Fruit fly (Drosophila melanogaster) whole organism, embryonic: ENCODE measurements around the gene CG42841.

Source experiments
- Aef1 ChIP-seq: fragments of 200-800 bp; sonication (Bioruptor generic); IDR thresholded peaks from 3 replicates; pipeline ENCODE4 v1.3.6; 2022; ENCODE audit warnings: missing biosample characterization, missing genetic modification characterization
- Antp ChIP-seq: fragments of 200-800 bp; sonication (Bioruptor generic); optimal IDR thresholded peaks from 3 replicates; lab custom pipeline; 2016; ENCODE audit warnings: missing biosample characterization, missing genetic modification characterization
- Asciz ChIP-seq: fragments of 200-800 bp; sonication (Bioruptor generic); optimal IDR thresholded peaks from 2 replicates; lab custom pipeline; 2017; ENCODE audit warnings: missing biosample characterization, mild to moderate bottlenecking, missing genetic modification characterization, missing genetic modification reagents
- CG10147 ChIP-seq: fragments of 200-800 bp; sonication (Bioruptor generic); optimal IDR thresholded peaks from 2 replicates; lab custom pipeline; 2019; ENCODE audit warnings: missing biosample characterization, mild to moderate bottlenecking, missing genetic modification characterization, moderate library complexity
- CG13424 ChIP-seq: fragments of 200-800 bp; sonication (Bioruptor generic); optimal IDR thresholded peaks from 2 replicates; lab custom pipeline; 2019; ENCODE audit warnings: missing biosample characterization, mild to moderate bottlenecking, missing genetic modification characterization, moderate library complexity
- CG14667 ChIP-seq: fragments of 200-800 bp; sonication (Bioruptor generic); IDR thresholded peaks from 2 replicates; pipeline ENCODE4 v1.3.6; 2022; ENCODE audit warnings: missing biosample characterization, missing genetic modification characterization
- CG14965 ChIP-seq: fragments of 200-800 bp; sonication (Bioruptor generic); optimal IDR thresholded peaks from 2 replicates; lab custom pipeline; 2016; ENCODE audit warnings: missing biosample characterization, missing genetic modification characterization, borderline replicate concordance
- CG17612 ChIP-seq: fragments of 200-800 bp; sonication (Bioruptor generic); IDR thresholded peaks from 2 replicates; pipeline ENCODE4 v1.3.6; 2022; ENCODE audit warnings: missing biosample characterization, missing genetic modification characterization
- CG17912 ChIP-seq: fragments of 200-800 bp; sonication (Bioruptor generic); optimal IDR thresholded peaks from 2 replicates; lab custom pipeline; 2018; ENCODE audit warnings: missing biosample characterization, mild to moderate bottlenecking, missing genetic modification characterization
- CG18599 ChIP-seq: fragments of 200-800 bp; sonication (Bioruptor generic); optimal IDR thresholded peaks from 3 replicates; lab custom pipeline; 2017; ENCODE audit warnings: missing biosample characterization, missing genetic modification characterization, mild to moderate bottlenecking, moderate library complexity, missing genetic modification reagents
- CG3065 ChIP-seq: fragments of 200-800 bp; sonication (Bioruptor generic); optimal IDR thresholded peaks from 2 replicates; lab custom pipeline; 2016; ENCODE audit warnings: missing biosample characterization, missing genetic modification characterization
- CG31441 ChIP-seq: fragments of 200-800 bp; sonication (Bioruptor generic); IDR thresholded peaks from 2 replicates; pipeline ENCODE4 v1.3.6; 2022; ENCODE audit warnings: missing biosample characterization, missing genetic modification characterization
- CG32772 ChIP-seq: fragments of 200-800 bp; sonication (Bioruptor generic); IDR thresholded peaks from 2 replicates; pipeline ENCODE4 v1.3.6; 2022; ENCODE audit warnings: missing biosample characterization, missing genetic modification characterization
- CG34422 ChIP-seq: fragments of 200-800 bp; sonication (Bioruptor generic); IDR thresholded peaks from 3 replicates; pipeline ENCODE4 v1.3.6; 2022; ENCODE audit warnings: missing biosample characterization, missing genetic modification characterization
- CG3995 ChIP-seq: fragments of 200-800 bp; sonication (Bioruptor generic); optimal IDR thresholded peaks from 3 replicates; lab custom pipeline; 2016; ENCODE audit warnings: missing biosample characterization, missing genetic modification characterization
- CG4820 ChIP-seq: fragments of 200-800 bp; sonication (Bioruptor generic); optimal IDR thresholded peaks from 3 replicates; lab custom pipeline; 2016; ENCODE audit warnings: missing biosample characterization, missing genetic modification characterization
- CG7357 ChIP-seq: fragments of 200-800 bp; sonication (Bioruptor generic); IDR thresholded peaks from 3 replicates; pipeline ENCODE4 v1.3.6; 2022; ENCODE audit warnings: missing biosample characterization, missing genetic modification characterization
- CG7963 ChIP-seq: fragments of 200-800 bp; sonication (Bioruptor generic); IDR thresholded peaks from 3 replicates; pipeline ENCODE4 v1.3.6; 2022; ENCODE audit warnings: missing biosample characterization, missing genetic modification characterization; ENCODE audit not compliant: partially characterized antibody
- CG8924 ChIP-seq: fragments of 200-800 bp; optimal IDR thresholded peaks from 3 replicates; lab custom pipeline; 2019; ENCODE audit warnings: missing biosample characterization, mild to moderate bottlenecking, missing genetic modification characterization, moderate library complexity
- CG9727 ChIP-seq: fragments of 200-800 bp; sonication (Bioruptor generic); optimal IDR thresholded peaks from 3 replicates; lab custom pipeline; 2017; ENCODE audit warnings: missing biosample characterization, mild to moderate bottlenecking, missing genetic modification characterization
- CG9876 ChIP-seq: fragments of 200-800 bp; sonication (Bioruptor generic); optimal IDR thresholded peaks from 2 replicates; lab custom pipeline; 2016; ENCODE audit warnings: missing biosample characterization, missing genetic modification characterization
- Chrac-16 ChIP-seq: fragments of 200-800 bp; sonication (Bioruptor generic); optimal IDR thresholded peaks from 3 replicates; lab custom pipeline; 2016; ENCODE audit warnings: missing biosample characterization, missing genetic modification characterization
- HLH4C ChIP-seq: fragments of 200-800 bp; sonication (Bioruptor generic); IDR thresholded peaks from 3 replicates; pipeline ENCODE4 v1.3.6; 2022; ENCODE audit warnings: missing biosample characterization, missing genetic modification characterization; ENCODE audit not compliant: partially characterized antibody
- Hand ChIP-seq: fragments of 200-800 bp; sonication (Bioruptor generic); optimal IDR thresholded peaks from 2 replicates; lab custom pipeline; 2017; ENCODE audit warnings: mild to moderate bottlenecking, missing biosample characterization, missing genetic modification reagents, missing genetic modification characterization
- Hey ChIP-seq: fragments of 200-800 bp; sonication (Bioruptor generic); optimal IDR thresholded peaks from 3 replicates; lab custom pipeline; 2018; ENCODE audit warnings: missing biosample characterization, mild to moderate bottlenecking, missing genetic modification characterization
- Rx ChIP-seq: fragments of 200-800 bp; sonication (Bioruptor generic); IDR thresholded peaks from 2 replicates; pipeline ENCODE4 v1.3.6; 2022; ENCODE audit warnings: missing biosample characterization, missing genetic modification characterization
- Sox102F ChIP-seq: fragments of 200-800 bp; sonication (Bioruptor generic); optimal IDR thresholded peaks from 2 replicates; lab custom pipeline; 2018; ENCODE audit warnings: missing biosample characterization, mild to moderate bottlenecking, missing genetic modification characterization, moderate library complexity
- Xrp1 ChIP-seq: fragments of 200-800 bp; sonication (Bioruptor generic); IDR thresholded peaks from 2 replicates; pipeline ENCODE4 v1.3.6; 2022; ENCODE audit warnings: missing biosample characterization, missing genetic modification characterization
- YL-1 ChIP-seq: fragments of 200-800 bp; sonication (Bioruptor generic); optimal IDR thresholded peaks from 3 replicates; lab custom pipeline; 2017; ENCODE audit warnings: missing biosample characterization, mild to moderate bottlenecking, missing genetic modification characterization
- ac ChIP-seq: fragments of 200-800 bp; sonication (Bioruptor generic); optimal IDR thresholded peaks from 3 replicates; lab custom pipeline; 2017; ENCODE audit warnings: missing biosample characterization, mild to moderate bottlenecking, missing genetic modification characterization
- ase ChIP-seq: fragments of 200-800 bp; sonication (Bioruptor generic); IDR thresholded peaks from 3 replicates; pipeline ENCODE4 v1.3.6; 2022; ENCODE audit warnings: missing biosample characterization, missing genetic modification characterization
- bab2 ChIP-seq: fragments of 200-800 bp; sonication (Bioruptor generic); optimal IDR thresholded peaks from 2 replicates; lab custom pipeline; 2016; ENCODE audit warnings: missing biosample characterization, missing genetic modification characterization
- bcd ChIP-seq: fragments of 200-800 bp; sonication (Bioruptor generic); optimal IDR thresholded peaks from 2 replicates; lab custom pipeline; 2017; ENCODE audit warnings: missing biosample characterization, mild to moderate bottlenecking, missing genetic modification characterization
- bsh ChIP-seq, 2 experiments: fragments of 200-800 bp; sonication (Bioruptor generic); optimal IDR thresholded peaks; 2 replicates each; lab custom pipeline; 2017 to 2018; ENCODE audit warnings: mild to moderate bottlenecking in 2 of 2, missing biosample characterization in 2 of 2, missing genetic modification characterization in 2 of 2, moderate library complexity in 1 of 2
- crc ChIP-seq: fragments of 200-800 bp; sonication (Bioruptor generic); optimal IDR thresholded peaks from 2 replicates; lab custom pipeline; 2016; ENCODE audit warnings: missing biosample characterization, missing genetic modification characterization
- croc ChIP-seq: fragments of 200-800 bp; sonication (Bioruptor generic); conservative IDR thresholded peaks from 3 replicates; pipeline ENCODE4 v1.3.6; 2022; ENCODE audit warnings: missing biosample characterization, missing genetic modification characterization
- fd3F ChIP-seq: fragments of 200-800 bp; sonication (Bioruptor generic); optimal IDR thresholded peaks from 2 replicates; lab custom pipeline; 2018; ENCODE audit warnings: missing biosample characterization, mild to moderate bottlenecking, missing genetic modification characterization, moderate library complexity
- gsb-n ChIP-seq: fragments of 200-800 bp; sonication (Bioruptor generic); optimal IDR thresholded peaks from 3 replicates; lab custom pipeline; 2018; ENCODE audit warnings: missing biosample characterization, mild to moderate bottlenecking, missing genetic modification characterization
- hb ChIP-seq: fragments of 200-800 bp; sonication (Bioruptor generic); IDR thresholded peaks from 3 replicates; pipeline ENCODE4 v1.3.6; 2022; ENCODE audit warnings: missing biosample characterization, missing genetic modification characterization; ENCODE audit not compliant: partially characterized antibody
- jigr1 ChIP-seq: fragments of 200-800 bp; sonication (Bioruptor generic); IDR thresholded peaks from 3 replicates; pipeline ENCODE4 v1.3.6; 2022; ENCODE audit warnings: missing biosample characterization, missing genetic modification characterization
- lmd ChIP-seq: fragments of 200-800 bp; sonication (Bioruptor generic); IDR thresholded peaks from 2 replicates; pipeline ENCODE4 v1.3.6; 2022; ENCODE audit warnings: missing biosample characterization, missing genetic modification characterization
- otp ChIP-seq: fragments of 200-800 bp; sonication (Bioruptor generic); IDR thresholded peaks from 3 replicates; pipeline ENCODE4, ENCODE4 v1.3.6; 2022; ENCODE audit warnings: missing biosample characterization, missing genetic modification characterization
- p53 ChIP-seq: fragments of 200-800 bp; sonication (Bioruptor generic); optimal IDR thresholded peaks from 2 replicates; lab custom pipeline; 2016; ENCODE audit warnings: missing biosample characterization, missing genetic modification characterization
- pb ChIP-seq: fragments of 200-800 bp; sonication (Bioruptor generic); optimal IDR thresholded peaks from 3 replicates; lab custom pipeline; 2016; ENCODE audit warnings: missing biosample characterization, missing genetic modification characterization
- row ChIP-seq: fragments of 200-800 bp; sonication (Bioruptor generic); IDR thresholded peaks from 3 replicates; pipeline ENCODE4 v1.3.6; 2022; ENCODE audit warnings: missing biosample characterization, missing genetic modification characterization
- sim ChIP-seq: fragments of 200-800 bp; sonication (Bioruptor generic); IDR thresholded peaks from 2 replicates; pipeline ENCODE4 v1.3.6; 2022; ENCODE audit warnings: missing biosample characterization, missing genetic modification characterization
- sima ChIP-seq: fragments of 200-800 bp; sonication (Bioruptor generic); optimal IDR thresholded peaks from 2 replicates; lab custom pipeline; 2016; ENCODE audit warnings: missing biosample characterization, missing genetic modification characterization
- slp2 ChIP-seq: fragments of 200-800 bp; sonication (Bioruptor generic); optimal IDR thresholded peaks from 2 replicates; lab custom pipeline; 2016; ENCODE audit warnings: missing biosample characterization, missing genetic modification characterization
- sr ChIP-seq: fragments of 200-800 bp; sonication (Bioruptor generic); IDR thresholded peaks from 3 replicates; pipeline ENCODE4 v1.3.6; 2022; ENCODE audit warnings: missing biosample characterization, missing genetic modification characterization
- vfl ChIP-seq: fragments of 200-800 bp; sonication (Bioruptor generic); optimal IDR thresholded peaks from 2 replicates; lab custom pipeline; 2016; ENCODE audit warnings: missing biosample characterization, missing genetic modification characterization
- wdn ChIP-seq: fragments of 200-800 bp; sonication (Bioruptor generic); IDR thresholded peaks from 2 replicates; pipeline ENCODE4 v1.3.6; 2022; ENCODE audit warnings: missing biosample characterization, missing genetic modification characterization

CG42841 gene

DNA sequence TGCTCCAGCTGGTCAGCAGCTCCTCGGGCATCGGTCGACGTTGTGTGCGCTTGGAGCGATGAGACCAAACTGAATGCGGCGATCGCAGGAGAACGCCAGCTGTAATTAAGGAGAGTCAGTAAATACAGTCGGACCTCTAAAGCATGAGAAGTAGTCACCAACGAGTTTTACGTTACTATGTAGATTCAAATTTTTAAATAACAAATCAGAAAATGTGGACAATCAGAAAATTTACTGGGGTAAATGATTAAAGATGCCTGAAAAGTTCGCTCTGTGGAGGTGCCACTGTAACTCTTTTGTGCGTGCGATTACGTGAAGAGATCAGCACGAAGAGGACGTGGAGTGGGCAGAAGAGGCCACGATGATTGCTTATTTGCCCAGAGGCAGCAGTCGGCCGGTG is 42.5 kb downstream of the CG42841 start, which contains the start of gene SCOT (continued):
- peak; percentile 57; the same call in 1 of the 2 replicates for TF ChIP-seq sim (GFP tag; lab: Robert Waterston, UW)
- TF ChIP-seq crc, result peak; percentile 15
- no peak for TF ChIP-seq sima (GFP tag; lab: Kevin White, UChicago)
- TF ChIP-seq CG34422 (GFP tag; lab: Robert Waterston, UW), result peak; percentile 74
- no peak for TF ChIP-seq CG10147 (GFP tag; lab: Kevin White, UChicago)
- TF ChIP-seq CG14965 (GFP tag; lab: Kevin White, UChicago), result no peak
- TF ChIP-seq ase (GFP tag; lab: Robert Waterston, UW), result peak; percentile 78
- peak; percentile 51 for TF ChIP-seq fd3F (GFP tag; lab: Kevin White, UChicago)
- TF ChIP-seq CG9876, result no peak
- no peak for TF ChIP-seq YL-1
- TF ChIP-seq bcd (GFP tag; lab: Kevin White, UChicago), result peak; percentile 43
- TF ChIP-seq CG14667 (GFP tag; lab: Robert Waterston, UW), result peak; percentile 71
- no peak for TF ChIP-seq CG18599 (GFP tag; lab: Kevin White, UChicago)
- TF ChIP-seq CG8924 (tag; lab: Kevin White, UChicago), result peak; percentile 74
- TF ChIP-seq CG17912 (GFP tag; lab: Kevin White, UChicago), result no peak
- peak; percentile 82 for TF ChIP-seq lmd (GFP tag; lab: Robert Waterston, UW)
- peak; percentile 80 for TF ChIP-seq otp (GFP tag; lab: Robert Waterston, UW)
- TF ChIP-seq slp2 (GFP tag; lab: Kevin White, UChicago), result peak; percentile 29
- peak; percentile 69 for TF ChIP-seq Rx
- TF ChIP-seq CG17612, result 0 out of 2 replicates have a peak, but pooled peaks have one; percentile 45
- TF ChIP-seq croc, result peak; percentile 76
- peak; percentile 36 for TF ChIP-seq CG9727 (GFP tag; lab: Kevin White, UChicago)
- peak; percentile 80 for TF ChIP-seq CG32772 (GFP tag; lab: Robert Waterston, UW)
- no peak for TF ChIP-seq CG7963 (GFP tag; lab: Robert Waterston, UW)
- TF ChIP-seq Hey (tag; lab: Kevin White, UChicago), result no peak
- TF ChIP-seq HLH4C (GFP tag; lab: Robert Waterston, UW), result no peak
- TF ChIP-seq CG31441 (GFP tag; lab: Robert Waterston, UW), result no peak; the same call in 1 of the 2 replicates
- TF ChIP-seq ac (GFP tag; lab: Kevin White, UChicago), result no peak
- TF ChIP-seq CG3995 (GFP tag; lab: Kevin White, UChicago), result no peak
- peak; percentile 1 for TF ChIP-seq vfl (GFP tag; lab: Kevin White, UChicago)
- TF ChIP-seq Hand (GFP tag; lab: Kevin White, UChicago), result no peak
- TF ChIP-seq Aef1 (GFP tag; lab: Robert Waterston, UW), result peak; percentile 70
- TF ChIP-seq hb, result no peak
- 0 out of 2 replicates have a peak, but pooled peaks have one; percentile 16 for TF ChIP-seq wdn (GFP tag; lab: Robert Waterston, UW)
- peak; percentile 86 for TF ChIP-seq Xrp1
- TF ChIP-seq bab2, result peak; percentile 56
- peak; percentile 67 for TF ChIP-seq sr (GFP tag; lab: Robert Waterston, UW)
- TF ChIP-seq pb, result peak; percentile 58
- peak; percentile 85 for TF ChIP-seq Sox102F (GFP tag; lab: Kevin White, UChicago)
- TF ChIP-seq gsb-n, result no peak
- TF ChIP-seq Antp (GFP tag; lab: Kevin White, UChicago), result peak; percentile 41
- TF ChIP-seq bsh (GFP tag; optimal IDR thresholded peaks at IDR 0.05; lab: Kevin White, UChicago), result peak; percentile 79 to 87
- TF ChIP-seq Chrac-16, result peak; percentile 74
- peak; percentile 28 for TF ChIP-seq p53
- peak; percentile 85 for TF ChIP-seq row (GFP tag; lab: Robert Waterston, UW)
- TF ChIP-seq CG4820, result peak; percentile 50
- peak; percentile 30; the same call in 1 of the 3 replicates for TF ChIP-seq jigr1 (GFP tag; lab: Robert Waterston, UW)
- peak; percentile 82 for TF ChIP-seq CG13424 (tag; lab: Kevin White, UChicago)
- peak; percentile 31 for TF ChIP-seq Asciz
- TF ChIP-seq CG7357, result peak; percentile 68; the same call in 2 of the 3 replicates
- TF ChIP-seq CG3065 (GFP tag; lab: Kevin White, UChicago), result no peak
